Worm (Caenorhabditis elegans): ENCODE data around the gene ing-3.

ce11 chrII:13872191-13872889 lies 3.5 kb upstream of the ing-3 start, which contains the start of the genes cup-14 and ndub-8:
- TF ChIP-seq sptf-1 (tag; optimal IDR thresholded peaks at IDR 0.05) (no peak), snpc-4 (tag; optimal IDR thresholded peaks at IDR 0.05) (peak; percentile 87)

Measured in whole organism, L1 larva.